Fruit fly (Drosophila melanogaster): ENCODE measurements around the gene CG15734.

Gene CG15734

DNA sequence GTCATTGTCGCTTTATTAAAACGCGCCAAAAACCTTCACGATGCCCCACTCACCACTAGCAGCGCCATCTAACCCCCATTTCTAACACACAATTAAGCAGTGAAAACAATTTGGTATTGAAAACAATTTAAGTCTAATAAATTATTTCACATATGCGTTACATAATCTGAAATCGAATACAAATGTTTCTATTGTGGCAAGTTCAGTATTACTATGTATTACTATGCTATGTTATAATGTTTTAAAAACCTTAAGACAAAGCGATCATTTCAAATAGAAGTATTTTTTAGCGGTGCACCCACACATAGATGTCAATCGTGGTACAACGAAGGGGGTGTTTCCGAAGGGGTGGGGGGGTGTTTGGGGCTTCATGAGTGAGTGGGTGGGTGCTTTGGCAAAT lies 13.2 kb downstream of the CG15734 start:
- TF ChIP-seq MESR4 (GFP tag; optimal IDR thresholded peaks at IDR 0.05) (no peak), CG7745 (tag; optimal IDR thresholded peaks at IDR 0.05) (no peak), CG14860 (GFP tag; IDR thresholded peaks at IDR 0.05; ENCODE audit: partially characterized antibody) (no peak), Lim3 (GFP tag; IDR thresholded peaks at IDR 0.05) (no peak), rib (GFP tag; IDR thresholded peaks at IDR 0.05) (no peak), B-H1 (GFP tag; IDR thresholded peaks at IDR 0.05) (no peak), NfI (GFP tag; optimal IDR thresholded peaks at IDR 0.05) (peak; percentile 29), Camta (GFP tag; optimal IDR thresholded peaks at IDR 0.05) (no peak), B-H2 (GFP tag; optimal IDR thresholded peaks at IDR 0.05) (no peak), Stat92E (GFP tag; optimal IDR thresholded peaks at IDR 0.05) (no peak), vnd (GFP tag; IDR thresholded peaks at IDR 0.05; ENCODE audit: partially characterized antibody) (no peak), Oaz (GFP tag; IDR thresholded peaks at IDR 0.05) (no peak), Dbx (GFP tag; IDR thresholded peaks at IDR 0.05) (no peak), Fer2 (tag; optimal IDR thresholded peaks at IDR 0.05) (no peak), ind (GFP tag; optimal IDR thresholded peaks at IDR 0.05) (no peak), her (GFP tag; optimal IDR thresholded peaks at IDR 0.05) (no peak), CG4424 (GFP tag; optimal IDR thresholded peaks at IDR 0.05) (no peak), gro (GFP tag; optimal IDR thresholded peaks at IDR 0.05) (no peak), CG3847 (GFP tag; IDR thresholded peaks at IDR 0.05) (no peak), eve (GFP tag; optimal IDR thresholded peaks at IDR 0.05) (peak in 1 of 2 experiments; percentile 34), Neu2 (GFP tag; optimal IDR thresholded peaks at IDR 0.05; ENCODE audit: borderline replicate concordance) (no peak), HLH4C (GFP tag; IDR thresholded peaks at IDR 0.05; ENCODE audit: partially characterized antibody) (no peak), CG17568 (GFP tag; optimal IDR thresholded peaks at IDR 0.05) (no peak), h (optimal IDR thresholded peaks at IDR 0.05) (no peak), CG15696 (tag; optimal IDR thresholded peaks at IDR 0.05) (no peak), dysf (GFP tag; IDR thresholded peaks at IDR 0.05) (no peak), CG7987 (GFP tag; optimal IDR thresholded peaks at IDR 0.05) (no peak), yki (optimal IDR thresholded peaks at IDR 0.05) (no peak), pb (GFP tag; optimal IDR thresholded peaks at IDR 0.05) (no peak), CG18599 (GFP tag; optimal IDR thresholded peaks at IDR 0.05) (peak; percentile 74), croc (GFP tag; conservative IDR thresholded peaks at IDR 0.05) (no peak), CG18764 (GFP tag; optimal IDR thresholded peaks at IDR 0.05) (no peak), sna (GFP tag; IDR thresholded peaks at IDR 0.05; ENCODE audit: partially characterized antibody) (no peak), seq (GFP tag; IDR thresholded peaks at IDR 0.05) (no peak), CG12071 (GFP tag; optimal IDR thresholded peaks at IDR 0.05) (peak; percentile 28), CG7839 (tag; optimal IDR thresholded peaks at IDR 0.05) (peak; percentile 54), sqz (GFP tag; optimal IDR thresholded peaks at IDR 0.05) (no peak), HLH54F (GFP tag; optimal IDR thresholded peaks at IDR 0.05) (no peak), CG8388 (GFP tag; optimal IDR thresholded peaks at IDR 0.05) (peak; percentile 1), Nf-YB (GFP tag; optimal IDR thresholded peaks at IDR 0.05) (no peak), Drgx (GFP tag; IDR thresholded peaks at IDR 0.05) (no peak), bbx (GFP tag; IDR thresholded peaks at IDR 0.05; ENCODE audit: partially characterized antibody) (no peak), gce (GFP tag; IDR thresholded peaks at IDR 0.05) (no peak), Opbp (GFP tag; IDR thresholded peaks at IDR 0.05; ENCODE audit: partially characterized antibody) (no peak), Aef1 (GFP tag; IDR thresholded peaks at IDR 0.05) (no peak), peb (GFP tag; IDR thresholded peaks at IDR 0.05) (no peak), CG34376 (GFP tag; optimal IDR thresholded peaks at IDR 0.05) (no peak), CoRest (tag; optimal IDR thresholded peaks at IDR 0.05) (peak; percentile 29), Nf-YA (GFP tag; IDR thresholded peaks at IDR 0.05) (no peak), grn (GFP tag; optimal IDR thresholded peaks at IDR 0.05) (no peak), CG32532 (GFP tag; IDR thresholded peaks at IDR 0.05) (peak; percentile 27; the same call in 1 of the 2 replicates), mld (GFP tag; IDR thresholded peaks at IDR 0.05; ENCODE audit: partially characterized antibody) (no peak)

Data from whole organism, embryonic.